Worm (Caenorhabditis elegans) whole organism, L2 larva: ENCODE results near the gene ZK185.3.

Experiments
- ZK546.5 ChIP-seq: sonication (generic microtip); optimal IDR thresholded peaks from 2 replicates; lab custom pipeline; 2017; ENCODE audit warnings: missing biosample characterization, missing genetic modification characterization
- alr-1 ChIP-seq: fragments of 150-350 bp; optimal IDR thresholded peaks from 2 replicates; lab custom pipeline; 2014; ENCODE audit warnings: missing biosample characterization, missing genetic modification characterization
- ama-1 ChIP-seq: fragments of 150-350 bp; optimal IDR thresholded peaks from 2 replicates; lab custom pipeline; 2018; ENCODE audit warnings: inconsistent platforms
- elt-1 ChIP-seq: fragments of 150-350 bp; optimal IDR thresholded peaks from 2 replicates; lab custom pipeline; 2014; ENCODE audit warnings: missing biosample characterization, missing genetic modification characterization
- lsy-2 ChIP-seq, 2 experiments: fragments of 150-350 bp in 1 of 2; sonication (generic microtip) in 1 of 2; optimal IDR thresholded peaks; 2 replicates each; lab custom pipeline; 2014 to 2017; ENCODE audit warnings: missing biosample characterization in 2 of 2, missing genetic modification characterization in 2 of 2
- mdl-1 ChIP-seq, 2 experiments: fragments of 150-350 bp in 1 of 2; sonication (generic microtip) in 1 of 2; optimal IDR thresholded peaks; 2 replicates each; lab custom pipeline; 2017; ENCODE audit warnings: missing biosample characterization in 2 of 2, missing genetic modification characterization in 2 of 2
- nhr-21 ChIP-seq: fragments of 150-350 bp; optimal IDR thresholded peaks from 2 replicates; lab custom pipeline; 2014; ENCODE audit warnings: missing biosample characterization, missing genetic modification characterization
- nhr-23 ChIP-seq: fragments of 150-350 bp; optimal IDR thresholded peaks from 2 replicates; lab custom pipeline; 2014; ENCODE audit warnings: missing biosample characterization, missing genetic modification reagents, missing genetic modification characterization
- nhr-6 ChIP-seq: fragments of 150-350 bp; optimal IDR thresholded peaks from 2 replicates; lab custom pipeline; 2014; ENCODE audit warnings: missing biosample characterization, missing genetic modification characterization
- unc-62 ChIP-seq: fragments of 150-350 bp; optimal IDR thresholded peaks from 2 replicates; lab custom pipeline; 2014; ENCODE audit warnings: missing biosample characterization, missing genetic modification reagents, missing genetic modification characterization

ce11 chrIV:4506637-4507036 lies 23.6 kb downstream of the ZK185.3 start, which contains the start of gene gbb-2:
- TF ChIP-seq nhr-6 (no peak), lsy-2 (tag; optimal IDR thresholded peaks at IDR 0.05; lab: Kevin White, UChicago) (peak in 1 of 2 experiments; percentile 11), ZK546.5 (no peak), unc-62 (GFP tag; lab: Kevin White, UChicago) (no peak), ama-1 (no peak), alr-1 (tag; lab: Kevin White, UChicago) (no peak), mdl-1 (tag; optimal IDR thresholded peaks at IDR 0.05; lab: Kevin White, UChicago) (no peak), nhr-21 (tag; lab: Kevin White, UChicago) (no peak), elt-1 (tag; lab: Kevin White, UChicago) (no peak), nhr-23 (no peak)
